Worm (Caenorhabditis elegans) whole organism, L4 larva: ENCODE measurements around the gene nhr-36.

ENCODE experiments used
- dmd-6 ChIP-seq: fragments of 200-800 bp; sonication (Bioruptor generic); IDR thresholded peaks from 2 replicates; pipeline ENCODE4 v1.3.6; 2022; ENCODE audit warnings: missing genetic modification reagents, missing genetic modification characterization, missing compliant biosample characterization
- dve-1 ChIP-seq: sonication (generic microtip); optimal IDR thresholded peaks from 2 replicates; lab custom pipeline; 2017; ENCODE audit warnings: antibody characterized with exemption, mild to moderate bottlenecking, missing genetic modification characterization, missing compliant biosample characterization; ENCODE audit not compliant: insufficient read depth
- pha-4 ChIP-seq, 2 experiments: fragments of 150-350 bp in 1 of 2; fragments of 200-800 bp in 1 of 2; sonication (Bioruptor generic) in 1 of 2; IDR thresholded peaks in 1 of 2; optimal IDR thresholded peaks in 1 of 2; 2 replicates each; pipeline versions ENCODE4 v1.3.6 to Lab custom; 2014 to 2022; ENCODE audit warnings: missing genetic modification characterization in 2 of 2, missing genetic modification reagents in 2 of 2, missing biosample characterization in 1 of 2, missing compliant biosample characterization in 1 of 2
- pqm-1 ChIP-seq: sonication (generic microtip); optimal IDR thresholded peaks from 2 replicates; lab custom pipeline; 2017; ENCODE audit warnings: missing biosample characterization, missing genetic modification characterization
- zfp-2 ChIP-seq: sonication (generic microtip); optimal IDR thresholded peaks from 2 replicates; lab custom pipeline; 2016; ENCODE audit warnings: mild to moderate bottlenecking, missing genetic modification characterization, missing compliant biosample characterization

ce11 chrV:9272624-9273023 lies 11.2 kb upstream of the nhr-36 start:
- TF ChIP-seq pqm-1: no peak
- TF ChIP-seq zfp-2 (tag; lab: Kevin White, UChicago): no peak
- TF ChIP-seq pha-4 (GFP tag; IDR thresholded peaks at IDR 0.05; lab: Robert Waterston, UW): no peak
- no peak for TF ChIP-seq pha-4 (tag; optimal IDR thresholded peaks at IDR 0.05; lab: Kevin White, UChicago)
- TF ChIP-seq dve-1 (tag; lab: Kevin White, UChicago): no peak
- TF ChIP-seq dmd-6 (GFP tag; lab: Robert Waterston, UW): no peak
